Worm (Caenorhabditis elegans) whole organism, L3 larva: ENCODE results near the gene otpl-2.

Source experiments
- daf-12 ChIP-seq: fragments of 150-350 bp; optimal IDR thresholded peaks from 2 replicates; lab custom pipeline; 2014; ENCODE audit warnings: missing biosample characterization, missing genetic modification reagents, missing genetic modification characterization
- lin-15B ChIP-seq: fragments of 150-350 bp; optimal IDR thresholded peaks from 2 replicates; lab custom pipeline; 2014; ENCODE audit warnings: missing biosample characterization, missing genetic modification characterization
- mml-1 ChIP-seq: fragments of 150-350 bp; sonication (generic microtip); optimal IDR thresholded peaks from 3 replicates; lab custom pipeline; 2014; ENCODE audit warnings: missing biosample characterization, missing genetic modification characterization
- nhr-76 ChIP-seq: fragments of 150-350 bp; sonication (generic microtip); optimal IDR thresholded peaks from 5 replicates; lab custom pipeline; 2014; ENCODE audit warnings: missing biosample characterization, missing genetic modification characterization

otpl-2 gene

ce11 chrV:4125552-4126084 lies 52.1 kb downstream of the otpl-2 start, which contains the start of gene T05B4.12:
Gene T05B4.12, minus strand, starts transcription at chrV:4126034.
- TF ChIP-seq lin-15B (tag; lab: Kevin White, UChicago) (no peak), daf-12 (tag; lab: Kevin White, UChicago) (no peak), nhr-76 (tag; lab: Kevin White, UChicago) (no peak), mml-1 (tag; lab: Kevin White, UChicago) (no peak)
- TF ChIP-seq, all 47 proteins: peak for 0
